Fruit fly (Drosophila melanogaster) whole organism, wandering third instar larva: ENCODE measurements around the gene TyrR.
A peak's percentile ranks its signal among the peaks of the same experiment; 100 is the strongest.

Experiments used
- Abd-B ChIP-seq: fragments of >200 bp; optimal IDR thresholded peaks from 2 replicates; lab custom pipeline; 2017; ENCODE audit warnings: missing biosample characterization, missing genetic modification characterization
- Dfd ChIP-seq: fragments of >200 bp; optimal IDR thresholded peaks from 2 replicates; lab custom pipeline; 2017; ENCODE audit warnings: missing biosample characterization, missing genetic modification characterization
- Hr83 ChIP-seq: fragments of 200-300 bp; sonication (Bioruptor generic); optimal IDR thresholded peaks from 2 replicates; lab custom pipeline; 2016; ENCODE audit warnings: missing biosample characterization, mild to moderate bottlenecking, missing genetic modification characterization, moderate library complexity; ENCODE audit not compliant: poor library complexity, severe bottlenecking
- br ChIP-seq: fragments of 200-800 bp; sonication (Bioruptor generic); optimal IDR thresholded peaks from 2 replicates; lab custom pipeline; 2016; ENCODE audit warnings: missing biosample characterization, missing genetic modification characterization
- ey ChIP-seq: fragments of 200-800 bp; sonication (Bioruptor generic); optimal IDR thresholded peaks from 2 replicates; lab custom pipeline; 2016; ENCODE audit warnings: missing biosample characterization, missing genetic modification characterization
- jim ChIP-seq: fragments of 175-275, 200-325 bp; sonication (Bioruptor generic); optimal IDR thresholded peaks from 2 replicates; lab custom pipeline; 2016; ENCODE audit warnings: missing biosample characterization, mild to moderate bottlenecking, missing genetic modification characterization
- lola ChIP-seq: fragments of >200 bp; optimal IDR thresholded peaks from 2 replicates; lab custom pipeline; 2017; ENCODE audit warnings: missing biosample characterization, missing genetic modification characterization
- psq ChIP-seq: fragments of 200-800 bp; sonication (Bioruptor generic); optimal IDR thresholded peaks from 3 replicates; lab custom pipeline; 2017; ENCODE audit warnings: missing biosample characterization, mild to moderate bottlenecking, missing genetic modification characterization, moderate library complexity
- rgr ChIP-seq: fragments of 200-800 bp; sonication (Bioruptor generic); optimal IDR thresholded peaks from 3 replicates; lab custom pipeline; 2016; ENCODE audit warnings: missing biosample characterization, mild to moderate bottlenecking, missing genetic modification characterization
- sv ChIP-seq: fragments of 200-800 bp; sonication (Bioruptor generic); optimal IDR thresholded peaks from 3 replicates; lab custom pipeline; 2016; ENCODE audit warnings: missing biosample characterization, missing genetic modification characterization

DNA sequence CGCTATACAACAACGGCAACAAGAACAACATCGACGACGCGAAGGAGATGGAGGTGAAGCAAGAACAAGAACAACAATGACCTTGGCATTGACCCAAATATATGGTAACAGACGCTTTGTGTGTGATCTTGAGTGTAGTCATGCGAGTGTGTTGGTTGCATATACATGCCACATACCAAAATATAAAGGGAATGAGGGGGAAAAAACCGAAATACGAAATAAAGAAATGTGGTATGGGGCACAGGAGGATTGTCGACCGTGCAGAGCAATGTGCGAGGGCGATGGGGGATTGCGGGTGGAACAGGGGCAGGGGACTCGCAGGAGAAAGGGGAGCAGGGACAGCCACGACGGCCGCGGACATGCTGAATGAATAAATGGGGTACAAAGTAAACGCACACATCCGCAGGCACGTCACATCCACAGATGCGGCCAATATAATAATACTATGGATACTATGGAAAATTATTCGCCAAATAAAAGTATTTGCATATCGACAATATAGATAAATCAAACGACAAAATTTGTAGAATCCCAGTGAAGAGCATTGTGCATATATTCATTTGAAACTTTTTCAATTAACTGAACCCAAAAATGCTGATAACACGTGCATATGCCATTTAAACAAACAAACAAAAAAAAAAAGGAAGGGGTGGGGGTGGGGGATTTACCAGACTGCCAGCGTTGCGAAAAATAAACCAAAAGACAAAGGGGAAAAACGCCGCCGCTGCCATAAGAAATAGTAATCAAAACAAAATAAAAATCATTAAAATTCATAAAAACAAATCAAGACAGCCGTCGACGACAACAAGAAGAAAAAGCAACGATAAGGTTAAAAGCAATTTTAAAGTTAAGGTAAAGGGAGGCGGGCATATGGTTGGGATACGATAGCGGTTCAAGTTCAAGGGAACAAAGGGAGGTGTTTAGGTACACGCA lies 56.8 kb downstream of the TyrR start:
- TF ChIP-seq ey (GFP tag; lab: Kevin White, UChicago) (no peak), Dfd (GFP tag; lab: Kevin White, UChicago) (no peak), Hr83 (no peak), br (GFP tag; lab: Kevin White, UChicago) (no peak), sv (GFP tag; lab: Kevin White, UChicago) (no peak), Abd-B (GFP tag; lab: Kevin White, UChicago) (no peak), jim (GFP tag; lab: Kevin White, UChicago) (peak; percentile 22), lola (GFP tag; lab: Kevin White, UChicago) (no peak), psq (GFP tag; lab: Kevin White, UChicago) (peak; percentile 87), rgr (GFP tag; lab: Kevin White, UChicago) (no peak)
